Fruit fly (Drosophila melanogaster) Kc167 (cell line): Measurements from ENCODE around the gene Fum1.

Experiments
- Myc ChIP-seq: fragments of >200 bp; optimal IDR thresholded peaks from 2 replicates; lab custom pipeline; 2017; ENCODE audit warnings: missing external identifiers
- Sin3A ChIP-seq: fragments of >200 bp; optimal IDR thresholded peaks from 2 replicates; lab custom pipeline; 2018; ENCODE audit warnings: missing external identifiers
- h ChIP-seq: fragments of >200 bp; optimal IDR thresholded peaks from 3 replicates; lab custom pipeline; 2018; ENCODE audit warnings: missing external identifiers
- insv ChIP-seq: fragments of >200 bp; optimal IDR thresholded peaks from 3 replicates; lab custom pipeline; 2018; ENCODE audit warnings: missing external identifiers
- psq ChIP-seq: fragments of >200 bp; optimal IDR thresholded peaks from 2 replicates; lab custom pipeline; 2017; ENCODE audit warnings: missing external identifiers
- ttk ChIP-seq: sonication (Bioruptor generic); optimal IDR thresholded peaks from 2 replicates; lab custom pipeline; 2017; ENCODE audit warnings: missing external identifiers

Fum1 gene

DNA sequence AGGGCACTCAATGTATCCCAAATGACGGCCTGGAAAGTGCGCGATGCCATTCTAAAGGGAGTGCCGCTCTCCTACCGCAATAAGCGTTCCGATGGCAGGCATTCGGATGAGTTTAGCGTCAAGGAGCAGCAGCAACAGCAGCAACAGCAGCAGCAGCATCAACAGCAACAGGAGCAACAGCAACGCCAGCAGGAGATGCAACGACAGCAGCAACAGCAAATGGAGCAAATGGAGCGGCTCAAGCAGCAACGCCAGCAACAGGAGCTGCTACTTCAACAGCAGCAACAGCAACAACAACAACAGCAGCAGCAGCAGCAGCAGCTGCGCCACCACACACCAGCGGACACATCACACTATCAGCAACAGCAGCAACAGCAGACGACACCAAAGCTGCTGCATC lies 37.9 kb downstream of the Fum1 start:
- TF ChIP-seq Sin3A (lab: Kevin White, UChicago) (no peak), psq (no peak), insv (lab: Kevin White, UChicago) (no peak), ttk (lab: Kevin White, UChicago) (no peak), Myc (lab: Kevin White, UChicago) (no peak), h (lab: Kevin White, UChicago) (no peak)

DNA sequence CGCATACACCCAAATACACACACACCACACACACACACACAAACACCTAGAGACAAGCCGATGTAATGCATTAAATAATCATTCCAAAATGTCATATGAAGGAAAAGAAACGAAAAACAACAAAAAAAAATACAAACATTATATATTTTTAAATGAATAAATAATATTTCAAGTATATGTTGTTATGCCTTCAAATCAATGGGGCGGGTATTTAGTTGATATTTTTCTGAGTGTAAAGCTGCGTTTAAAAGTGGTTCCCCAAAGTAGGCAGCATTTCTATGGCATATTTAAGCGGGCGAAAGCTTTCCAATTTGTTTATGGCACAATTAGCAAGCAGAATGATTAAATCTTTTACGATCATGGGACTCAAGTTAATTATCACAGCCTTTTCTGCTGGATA lies 41.0 kb downstream of the Fum1 start:
- no peak for TF ChIP-seq psq

- TF ChIP-seq Myc (lab: Kevin White, UChicago) = no peak
- TF ChIP-seq ttk (lab: Kevin White, UChicago) = no peak
- no peak for TF ChIP-seq psq
- no peak for TF ChIP-seq h (lab: Kevin White, UChicago)
- no peak for TF ChIP-seq Sin3A (lab: Kevin White, UChicago)
- TF ChIP-seq insv (lab: Kevin White, UChicago) = no peak
Observed at dm6 chrX:6719968-6720367, 41.7 kb downstream of the Fum1 start.

DNA sequence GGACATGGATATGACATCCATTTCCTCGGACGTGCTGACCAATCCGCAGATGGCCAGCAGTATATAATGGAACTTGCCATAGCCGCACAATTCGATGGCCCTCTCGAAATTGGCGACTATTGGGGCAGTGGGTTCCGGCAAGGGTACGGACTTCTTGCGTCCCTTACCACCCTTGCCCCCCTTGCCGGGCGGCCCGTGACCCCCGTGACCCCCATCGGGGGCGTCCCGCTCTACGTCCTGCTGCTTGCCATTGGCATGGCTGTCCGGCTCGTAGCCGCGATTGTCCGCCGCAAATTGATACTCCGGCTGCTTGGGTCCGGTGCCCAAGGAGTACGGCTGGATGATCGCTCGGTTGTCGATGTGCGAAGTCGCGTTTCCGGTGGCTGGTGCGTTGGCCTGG lies 45.4 kb downstream of the Fum1 start:
- TF ChIP-seq h (lab: Kevin White, UChicago) (no peak), psq (no peak), Sin3A (lab: Kevin White, UChicago) (no peak), ttk (lab: Kevin White, UChicago) (no peak), insv (lab: Kevin White, UChicago) (no peak)

- TF ChIP-seq Sin3A (lab: Kevin White, UChicago) = no peak
- no peak for TF ChIP-seq h (lab: Kevin White, UChicago)
- TF ChIP-seq psq = no peak
- TF ChIP-seq ttk (lab: Kevin White, UChicago) = no peak
- no peak for TF ChIP-seq Myc (lab: Kevin White, UChicago)
- no peak for TF ChIP-seq insv (lab: Kevin White, UChicago)
Observed at dm6 chrX:6724904-6725505, 46.8 kb downstream of the Fum1 start.

dm6 chrX:6726758-6727490 lies 48.7 kb downstream of the Fum1 start:
- TF ChIP-seq psq (no peak), ttk (lab: Kevin White, UChicago) (no peak), insv (lab: Kevin White, UChicago) (no peak), h (lab: Kevin White, UChicago) (no peak), Sin3A (lab: Kevin White, UChicago) (no peak), Myc (lab: Kevin White, UChicago) (no peak)

DNA sequence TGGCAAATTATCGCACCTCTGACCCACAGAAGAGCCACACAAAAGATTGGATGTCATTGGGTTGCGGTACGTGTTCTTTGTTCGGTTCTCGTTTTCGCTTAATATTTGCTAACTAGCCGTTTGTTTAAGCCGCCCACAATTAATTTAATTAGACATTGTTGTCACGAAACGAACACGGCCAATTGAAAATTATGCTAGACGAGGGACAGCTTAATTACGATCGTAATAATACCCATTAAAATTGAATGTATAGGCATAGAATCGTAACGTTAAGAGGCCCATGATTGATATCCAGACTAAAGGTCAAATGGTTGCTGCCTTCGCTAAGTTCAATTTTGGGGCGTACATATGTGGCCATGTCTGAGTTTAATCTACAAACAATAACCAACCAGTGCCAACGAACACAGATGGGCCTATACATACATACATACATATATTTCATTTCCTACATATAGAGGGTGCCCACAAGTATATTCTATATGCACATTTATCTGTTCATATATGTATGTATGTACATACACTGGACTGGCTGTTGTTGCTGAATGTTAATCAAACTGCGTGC lies 50.5 kb downstream of the Fum1 start:
- no peak for TF ChIP-seq ttk (lab: Kevin White, UChicago)
- TF ChIP-seq psq = no peak

DNA sequence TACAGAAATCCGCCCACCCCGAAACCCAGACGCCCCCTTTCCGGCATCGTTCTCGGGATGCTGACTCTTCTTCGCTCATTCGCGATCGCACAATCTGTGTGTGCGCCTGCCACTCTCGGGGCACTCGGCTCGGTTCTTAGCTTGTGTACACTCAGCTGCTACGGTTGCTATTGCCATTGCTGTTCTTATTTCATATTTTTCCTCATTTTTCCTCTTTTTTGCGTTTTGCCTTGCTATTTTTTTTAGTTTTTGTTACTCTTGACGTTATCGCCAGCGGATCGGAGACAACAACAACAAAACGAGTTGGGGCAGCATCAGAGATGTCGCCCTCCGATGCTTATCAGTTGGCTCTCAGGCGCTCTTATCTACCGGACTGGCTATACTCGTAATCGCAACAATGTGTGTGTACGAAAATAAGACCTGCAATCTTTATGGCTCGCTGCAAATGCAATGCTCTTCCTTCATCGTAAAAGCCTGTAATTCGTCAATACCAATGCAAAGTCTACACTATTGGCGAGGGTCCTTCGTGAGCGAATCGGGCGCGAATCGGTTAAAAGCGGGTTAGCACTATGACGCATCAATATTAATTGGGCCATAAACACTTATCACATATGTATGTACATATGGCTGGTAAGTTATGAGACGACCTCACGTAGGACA lies 52.5 kb downstream of the Fum1 start:
- TF ChIP-seq insv (lab: Kevin White, UChicago) (no peak), h (lab: Kevin White, UChicago) (no peak), ttk (lab: Kevin White, UChicago) (no peak), Myc (lab: Kevin White, UChicago) (no peak), psq (no peak), Sin3A (lab: Kevin White, UChicago) (no peak)
